Worm (Caenorhabditis elegans) whole organism, young adult: ENCODE results near the gene mcm-2.

Experiments
- B0261.1 ChIP-seq: sonication (generic microtip); optimal IDR thresholded peaks from 2 replicates; lab custom pipeline; 2016; ENCODE audit warnings: mild to moderate bottlenecking, missing genetic modification characterization, moderate library complexity, missing compliant biosample characterization
- B0336.3 ChIP-seq: fragments of 200-800 bp; sonication (Bioruptor generic); IDR thresholded peaks from 2 replicates; pipeline ENCODE4 v1.3.6; 2022; ENCODE audit warnings: missing genetic modification characterization, missing compliant biosample characterization
- C06A6.2 ChIP-seq: fragments of 200-800 bp; sonication (Bioruptor generic); conservative IDR thresholded peaks from 2 replicates; pipeline ENCODE4 v1.3.6; 2022; ENCODE audit warnings: missing genetic modification characterization, missing compliant biosample characterization
- F23B12.7 ChIP-seq: sonication (generic microtip); optimal IDR thresholded peaks from 2 replicates; lab custom pipeline; 2017; ENCODE audit warnings: missing genetic modification characterization, mild to moderate bottlenecking, missing compliant biosample characterization, antibody characterized with exemption, moderate library complexity; ENCODE audit not compliant: insufficient read depth
- F49E8.2 ChIP-seq: sonication (generic microtip); optimal IDR thresholded peaks from 3 replicates; lab custom pipeline; 2017; ENCODE audit warnings: missing genetic modification characterization, mild to moderate bottlenecking, missing compliant biosample characterization, antibody characterized with exemption, moderate library complexity; ENCODE audit not compliant: insufficient read depth
- F52B5.7 ChIP-seq: sonication (generic microtip); optimal IDR thresholded peaks from 2 replicates; lab custom pipeline; 2016; ENCODE audit warnings: mild to moderate bottlenecking, missing genetic modification characterization, missing compliant biosample characterization
- F55B11.4 ChIP-seq: sonication (generic microtip); optimal IDR thresholded peaks from 2 replicates; lab custom pipeline; 2016; ENCODE audit warnings: missing compliant biosample characterization, missing genetic modification characterization, borderline replicate concordance; ENCODE audit not compliant: insufficient read depth
- F57C9.4 ChIP-seq: sonication (generic microtip); optimal IDR thresholded peaks from 2 replicates; lab custom pipeline; 2017; ENCODE audit warnings: mild to moderate bottlenecking, missing genetic modification characterization, missing compliant biosample characterization
- K11D2.4 ChIP-seq: fragments of 200-800 bp; sonication (Bioruptor generic); IDR thresholded peaks from 2 replicates; pipeline ENCODE4 v1.3.6; 2022; ENCODE audit warnings: missing genetic modification reagents, missing genetic modification characterization, missing compliant biosample characterization
- T07F8.4 ChIP-seq: sonication (generic microtip); optimal IDR thresholded peaks from 2 replicates; lab custom pipeline; 2016; ENCODE audit warnings: mild to moderate bottlenecking, missing genetic modification characterization, moderate library complexity, missing compliant biosample characterization
- Y53F4B.3 ChIP-seq: fragments of 200-800 bp; sonication (Bioruptor generic); IDR thresholded peaks from 2 replicates; pipeline ENCODE4 v1.3.6; 2022; ENCODE audit warnings: missing genetic modification reagents, missing genetic modification characterization, missing compliant biosample characterization
- Y53G8AR.9 ChIP-seq: fragments of 200-800 bp; sonication (Bioruptor generic); conservative IDR thresholded peaks from 2 replicates; pipeline ENCODE4 v1.3.6; 2022; ENCODE audit warnings: missing genetic modification reagents, missing genetic modification characterization, missing compliant biosample characterization
- Y56A3A.18 ChIP-seq: fragments of 200-800 bp; sonication (Bioruptor generic); IDR thresholded peaks from 2 replicates; pipeline ENCODE4 v1.3.6; 2022; ENCODE audit warnings: missing genetic modification reagents, missing genetic modification characterization, missing compliant biosample characterization
- Y67H2A.10 ChIP-seq: fragments of 200-800 bp; sonication (Bioruptor generic); conservative IDR thresholded peaks from 2 replicates; pipeline ENCODE4 v1.3.6; 2022; ENCODE audit warnings: missing genetic modification reagents, missing genetic modification characterization, missing compliant biosample characterization
- aptf-3 ChIP-seq: fragments of 200-800 bp; sonication (Bioruptor generic); IDR thresholded peaks from 2 replicates; pipeline ENCODE4 v1.3.6; 2022; ENCODE audit warnings: missing genetic modification characterization, missing compliant biosample characterization
- athp-1 ChIP-seq: sonication (generic microtip); optimal IDR thresholded peaks from 2 replicates; lab custom pipeline; 2017; ENCODE audit warnings: mild to moderate bottlenecking, missing genetic modification characterization, missing compliant biosample characterization
- attf-3 ChIP-seq: fragments of 200-800 bp; sonication (Bioruptor generic); conservative IDR thresholded peaks from 2 replicates; pipeline ENCODE4 v1.3.6; 2022; ENCODE audit warnings: missing genetic modification reagents, missing genetic modification characterization, missing compliant biosample characterization
- attf-5 ChIP-seq: fragments of 200-800 bp; sonication (Bioruptor generic); optimal IDR thresholded peaks from 2 replicates; lab custom pipeline; 2018; ENCODE audit warnings: mild to moderate bottlenecking, missing genetic modification characterization, missing compliant biosample characterization
- bed-2 ChIP-seq: fragments of 200-800 bp; sonication (Bioruptor generic); IDR thresholded peaks from 2 replicates; pipeline ENCODE4 v1.3.6; 2022; ENCODE audit warnings: missing genetic modification reagents, missing genetic modification characterization, missing compliant biosample characterization
- ccch-3 ChIP-seq: fragments of 200-800 bp; sonication (Bioruptor generic); optimal IDR thresholded peaks from 2 replicates; lab custom pipeline; 2018; ENCODE audit warnings: mild to moderate bottlenecking, missing genetic modification characterization, missing compliant biosample characterization
- cebp-2 ChIP-seq: fragments of 200-800 bp; sonication (Bioruptor generic); IDR thresholded peaks from 2 replicates; pipeline ENCODE4 v1.3.6; 2022; ENCODE audit warnings: missing genetic modification characterization, missing compliant biosample characterization
- ceh-40 ChIP-seq: fragments of 200-800 bp; sonication (Bioruptor generic); IDR thresholded peaks from 2 replicates; pipeline ENCODE4 v1.3.6; 2022; ENCODE audit warnings: missing genetic modification characterization, missing compliant biosample characterization
- ceh-91 ChIP-seq: fragments of 200-800 bp; sonication (Bioruptor generic); IDR thresholded peaks from 2 replicates; pipeline ENCODE4 v1.3.6; 2022; ENCODE audit warnings: missing genetic modification reagents, missing genetic modification characterization, missing compliant biosample characterization
- egrh-3 ChIP-seq: fragments of 200-800 bp; sonication (Bioruptor generic); IDR thresholded peaks from 2 replicates; pipeline ENCODE4 v1.3.6; 2022; ENCODE audit warnings: missing genetic modification reagents, missing genetic modification characterization, missing compliant biosample characterization
- ets-4 ChIP-seq: fragments of 200-800 bp; sonication (Bioruptor generic); optimal IDR thresholded peaks from 2 replicates; lab custom pipeline; 2018; ENCODE audit warnings: mild to moderate bottlenecking, missing genetic modification characterization, missing compliant biosample characterization
- fkh-3 ChIP-seq: sonication (generic microtip); optimal IDR thresholded peaks from 2 replicates; lab custom pipeline; 2016; ENCODE audit warnings: mild to moderate bottlenecking, missing genetic modification characterization, missing compliant biosample characterization
- hlh-12 ChIP-seq: sonication (generic microtip); optimal IDR thresholded peaks from 2 replicates; lab custom pipeline; 2016; ENCODE audit warnings: missing genetic modification characterization, missing compliant biosample characterization
- hlh-26 ChIP-seq: fragments of 200-800 bp; sonication (Bioruptor generic); conservative IDR thresholded peaks from 2 replicates; pipeline ENCODE4 v1.3.6; 2022; ENCODE audit warnings: missing genetic modification reagents, missing genetic modification characterization, missing compliant biosample characterization
- lin-54 ChIP-seq: fragments of 200-800 bp; sonication (Bioruptor generic); optimal IDR thresholded peaks from 2 replicates; lab custom pipeline; 2018; ENCODE audit warnings: mild to moderate bottlenecking, missing genetic modification characterization, missing compliant biosample characterization
- madf-3 ChIP-seq: fragments of 200-800 bp; sonication (Bioruptor generic); IDR thresholded peaks from 2 replicates; pipeline ENCODE4 v1.3.6; 2022; ENCODE audit warnings: missing genetic modification reagents, missing genetic modification characterization, missing compliant biosample characterization
- madf-6 ChIP-seq: fragments of 200-800 bp; sonication (Bioruptor generic); IDR thresholded peaks from 2 replicates; pipeline ENCODE4 v1.3.6; 2022; ENCODE audit warnings: missing genetic modification reagents, missing genetic modification characterization, missing compliant biosample characterization
- nfyb-1 ChIP-seq: fragments of 200-800 bp; sonication (Bioruptor generic); IDR thresholded peaks from 2 replicates; pipeline ENCODE4 v1.3.6; 2022; ENCODE audit warnings: missing genetic modification reagents, missing genetic modification characterization, missing compliant biosample characterization
- nhr-80 ChIP-seq: sonication (generic microtip); optimal IDR thresholded peaks from 2 replicates; lab custom pipeline; 2016; ENCODE audit warnings: missing genetic modification characterization, missing compliant biosample characterization
- pbrm-1 ChIP-seq: fragments of 200-800 bp; sonication (Bioruptor generic); IDR thresholded peaks from 2 replicates; pipeline ENCODE4 v1.3.6; 2022; ENCODE audit warnings: missing genetic modification reagents, missing genetic modification characterization, missing compliant biosample characterization
- rec-8 ChIP-seq, 2 experiments: sonication (generic microtip); optimal IDR thresholded peaks; 2 replicates each; lab custom pipeline; 2016; ENCODE audit warnings: mild to moderate bottlenecking in 2 of 2, missing genetic modification characterization in 2 of 2, missing genetic modification reagents in 2 of 2, missing genotype in 2 of 2, missing biosample characterization in 1 of 2, missing compliant biosample characterization in 1 of 2, moderate library complexity in 1 of 2
- repo-1 ChIP-seq: sonication (generic microtip); optimal IDR thresholded peaks from 2 replicates; lab custom pipeline; 2017; ENCODE audit warnings: mild to moderate bottlenecking, missing genetic modification characterization, missing compliant biosample characterization
- rpc-1 ChIP-seq, 2 experiments: fragments of 150-350 bp in 1 of 2; sonication (generic microtip) in 1 of 2; optimal IDR thresholded peaks; 2 replicates each; lab custom pipeline; 2014 to 2018; ENCODE audit warnings: missing biosample characterization in 1 of 2, missing genetic modification characterization in 1 of 2, missing genetic modification reagents in 1 of 2, missing genotype in 1 of 2
- sdz-38 ChIP-seq: sonication (generic microtip); optimal IDR thresholded peaks from 2 replicates; lab custom pipeline; 2016; ENCODE audit warnings: missing genotype, missing genetic modification characterization, missing compliant biosample characterization
- snpc-1.3 ChIP-seq: sonication (generic microtip); optimal IDR thresholded peaks from 2 replicates; lab custom pipeline; 2017; ENCODE audit warnings: missing genetic modification characterization, mild to moderate bottlenecking, missing compliant biosample characterization, antibody characterized with exemption, moderate library complexity, missing genotype, missing genetic modification reagents; ENCODE audit not compliant: insufficient read depth
- snpc-4 ChIP-seq, 5 experiments: fragments of 150-350 bp in 1 of 5; sonication (generic microtip) in 4 of 5; optimal IDR thresholded peaks; 2 replicates each; lab custom pipeline; 2014 to 2018; ENCODE audit warnings: missing genetic modification characterization in 5 of 5, missing biosample characterization in 3 of 5, antibody characterized with exemption in 2 of 5, mild to moderate bottlenecking in 2 of 5, missing compliant biosample characterization in 2 of 5, missing genotype in 2 of 5, moderate library complexity in 2 of 5, missing genetic modification reagents in 1 of 5
- somi-1 ChIP-seq: fragments of 200-800 bp; sonication (Bioruptor generic); optimal IDR thresholded peaks from 2 replicates; lab custom pipeline; 2018; ENCODE audit warnings: mild to moderate bottlenecking, missing genetic modification characterization, missing compliant biosample characterization
- tlf-1 ChIP-seq: fragments of 200-800 bp; sonication (Bioruptor generic); optimal IDR thresholded peaks from 2 replicates; lab custom pipeline; 2018; ENCODE audit warnings: mild to moderate bottlenecking, missing genetic modification characterization, missing compliant biosample characterization
- zfh-2 ChIP-seq: fragments of 200-800 bp; sonication (Bioruptor generic); conservative IDR thresholded peaks from 2 replicates; pipeline ENCODE4 v1.3.6; 2022; ENCODE audit warnings: missing genetic modification reagents, missing genetic modification characterization, missing compliant biosample characterization
- ztf-26 ChIP-seq: sonication (generic microtip); optimal IDR thresholded peaks from 2 replicates; lab custom pipeline; 2017; ENCODE audit warnings: missing genetic modification characterization, missing compliant biosample characterization
- ztf-3 ChIP-seq: fragments of 200-800 bp; sonication (Bioruptor generic); optimal IDR thresholded peaks from 2 replicates; lab custom pipeline; 2018; ENCODE audit warnings: mild to moderate bottlenecking, missing genetic modification characterization, missing compliant biosample characterization

The mcm-2 gene

DNA sequence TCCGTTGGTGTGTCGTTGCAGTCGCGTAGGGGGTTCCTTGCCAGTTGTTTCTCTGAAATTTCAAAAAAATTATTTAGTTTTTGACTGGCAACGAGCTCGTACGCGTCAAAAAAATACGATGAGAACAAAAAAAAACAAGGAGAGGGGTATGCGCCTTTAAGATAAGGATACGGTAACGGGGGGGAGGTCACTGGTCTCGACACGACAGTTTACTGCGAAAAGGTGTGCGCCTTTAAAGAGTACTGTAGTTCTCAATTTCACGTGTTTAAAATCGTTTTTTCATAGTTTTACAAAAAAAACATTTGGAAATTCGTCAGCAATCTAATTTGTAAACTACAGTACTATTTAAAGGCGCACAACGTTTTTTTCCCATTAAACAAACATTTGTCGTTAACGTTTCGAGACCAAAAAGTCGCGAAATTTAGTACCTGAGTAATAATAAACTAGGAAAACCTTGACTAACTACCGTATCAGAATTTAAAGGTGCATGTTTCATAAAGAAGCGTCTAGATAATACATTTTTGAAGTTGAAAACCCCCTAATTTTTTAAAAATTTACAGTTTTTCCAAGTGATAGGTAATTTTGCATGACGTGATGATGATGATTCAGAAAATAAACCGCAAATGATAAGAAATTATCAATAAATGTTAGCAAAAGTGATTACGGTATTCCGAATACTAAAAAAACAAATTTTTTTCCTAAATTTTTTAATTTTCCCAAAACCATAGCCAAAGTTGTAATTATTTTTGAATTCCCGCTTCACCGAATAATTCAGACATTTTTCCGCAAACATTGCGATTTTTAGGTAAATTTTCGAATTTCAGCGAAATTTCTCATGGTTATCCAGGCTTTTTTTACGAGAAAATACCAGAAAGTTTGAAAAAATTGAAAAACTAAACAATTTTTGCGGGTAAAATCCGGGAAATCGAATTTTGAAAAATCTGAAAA lies 32.1 kb downstream of the mcm-2 start (continued):
- TF ChIP-seq fkh-3 (tag; lab: Kevin White, UChicago) (peak; percentile 34), rec-8 (tag; optimal IDR thresholded peaks at IDR 0.05; lab: Kevin White, UChicago) (no peak), somi-1 (GFP tag; lab: Kevin White, UChicago) (no peak), F55B11.4 (tag; lab: Kevin White, UChicago) (no peak), K11D2.4 (GFP tag; lab: Robert Waterston, UW) (no peak), B0261.1 (no peak), Y56A3A.18 (GFP tag; lab: Robert Waterston, UW) (peak; percentile 47; the same call in 1 of the 2 replicates), madf-6 (GFP tag; lab: Robert Waterston, UW) (peak; percentile 93), nhr-80 (tag; lab: Kevin White, UChicago) (no peak), hlh-12 (tag; lab: Kevin White, UChicago) (no peak), snpc-4 (GFP tag; optimal IDR thresholded peaks at IDR 0.05; lab: Kevin White, UChicago) (no peak), snpc-4 (tag; optimal IDR thresholded peaks at IDR 0.05; lab: Kevin White, UChicago) (peak in 1 of 4 experiments; percentile 30), F49E8.2 (no peak), ccch-3 (GFP tag; lab: Kevin White, UChicago) (no peak), Y53F4B.3 (GFP tag; lab: Robert Waterston, UW) (no peak), ceh-91 (GFP tag; lab: Robert Waterston, UW) (peak; percentile 59), aptf-3 (GFP tag; lab: Robert Waterston, UW) (0 out of 2 replicates have a peak, but pooled peaks have one; percentile 55), ztf-26 (peak; percentile 44), Y53G8AR.9 (no peak), hlh-26 (no peak), repo-1 (peak; percentile 36), F23B12.7 (no peak), snpc-1.3 (tag; lab: Kevin White, UChicago) (no peak), egrh-3 (no peak), sdz-38 (no peak), tlf-1 (no peak), nfyb-1 (GFP tag; lab: Robert Waterston, UW) (no peak), ztf-3 (GFP tag; lab: Kevin White, UChicago) (no peak), cebp-2 (GFP tag; lab: Robert Waterston, UW) (peak; percentile 85; the same call in 1 of the 2 replicates), madf-3 (no peak), ceh-40 (GFP tag; lab: Robert Waterston, UW) (no peak), attf-5 (GFP tag; lab: Kevin White, UChicago) (no peak), zfh-2 (GFP tag; lab: Robert Waterston, UW) (no peak), ets-4 (GFP tag; lab: Kevin White, UChicago) (no peak), F57C9.4 (tag; lab: Kevin White, UChicago) (no peak), F52B5.7 (peak; percentile 12), T07F8.4 (tag; lab: Kevin White, UChicago) (no peak), athp-1 (tag; lab: Kevin White, UChicago) (peak; percentile 72), lin-54 (GFP tag; lab: Kevin White, UChicago) (peak; percentile 50), attf-3 (0 out of 2 replicates have a peak, but pooled peaks have one; percentile 28), Y67H2A.10 (GFP tag; lab: Robert Waterston, UW) (no peak), rpc-1 (optimal IDR thresholded peaks at IDR 0.05; lab: Kevin White, UChicago) (no peak), rpc-1 (tag; optimal IDR thresholded peaks at IDR 0.05; lab: Kevin White, UChicago) (no peak), pbrm-1 (GFP tag; lab: Robert Waterston, UW) (no peak), B0336.3 (GFP tag; lab: Robert Waterston, UW) (peak; percentile 42), C06A6.2 (GFP tag; lab: Robert Waterston, UW) (no peak), bed-2 (no peak)
